Worm (Caenorhabditis elegans) whole organism, young adult: ENCODE data around the gene K03B4.8.
A peak's percentile ranks its signal among the peaks of the same experiment; 100 is the strongest.

Source experiments
- F49E8.2 ChIP-seq: sonication (generic microtip); optimal IDR thresholded peaks from 3 replicates; lab custom pipeline; 2017; ENCODE audit warnings: missing genetic modification characterization, mild to moderate bottlenecking, missing compliant biosample characterization, antibody characterized with exemption, moderate library complexity; ENCODE audit not compliant: insufficient read depth
- dpl-1 ChIP-seq: fragments of 150-350 bp; optimal IDR thresholded peaks from 2 replicates; lab custom pipeline; 2014; ENCODE audit warnings: missing biosample characterization, missing genetic modification reagents, missing genetic modification characterization
- egl-18 ChIP-seq: fragments of 200-800 bp; sonication (Bioruptor generic); IDR thresholded peaks from 2 replicates; pipeline ENCODE4 v1.3.6; 2022; ENCODE audit warnings: missing genetic modification reagents, missing genetic modification characterization, missing compliant biosample characterization
- lin-54 ChIP-seq: fragments of 200-800 bp; sonication (Bioruptor generic); optimal IDR thresholded peaks from 2 replicates; lab custom pipeline; 2018; ENCODE audit warnings: mild to moderate bottlenecking, missing genetic modification characterization, missing compliant biosample characterization
- ztf-6 ChIP-seq: fragments of 200-800 bp; sonication (Bioruptor generic); IDR thresholded peaks from 2 replicates; pipeline ENCODE4 v1.3.6; 2022; ENCODE audit warnings: missing genetic modification reagents, missing genetic modification characterization, missing compliant biosample characterization

DNA sequence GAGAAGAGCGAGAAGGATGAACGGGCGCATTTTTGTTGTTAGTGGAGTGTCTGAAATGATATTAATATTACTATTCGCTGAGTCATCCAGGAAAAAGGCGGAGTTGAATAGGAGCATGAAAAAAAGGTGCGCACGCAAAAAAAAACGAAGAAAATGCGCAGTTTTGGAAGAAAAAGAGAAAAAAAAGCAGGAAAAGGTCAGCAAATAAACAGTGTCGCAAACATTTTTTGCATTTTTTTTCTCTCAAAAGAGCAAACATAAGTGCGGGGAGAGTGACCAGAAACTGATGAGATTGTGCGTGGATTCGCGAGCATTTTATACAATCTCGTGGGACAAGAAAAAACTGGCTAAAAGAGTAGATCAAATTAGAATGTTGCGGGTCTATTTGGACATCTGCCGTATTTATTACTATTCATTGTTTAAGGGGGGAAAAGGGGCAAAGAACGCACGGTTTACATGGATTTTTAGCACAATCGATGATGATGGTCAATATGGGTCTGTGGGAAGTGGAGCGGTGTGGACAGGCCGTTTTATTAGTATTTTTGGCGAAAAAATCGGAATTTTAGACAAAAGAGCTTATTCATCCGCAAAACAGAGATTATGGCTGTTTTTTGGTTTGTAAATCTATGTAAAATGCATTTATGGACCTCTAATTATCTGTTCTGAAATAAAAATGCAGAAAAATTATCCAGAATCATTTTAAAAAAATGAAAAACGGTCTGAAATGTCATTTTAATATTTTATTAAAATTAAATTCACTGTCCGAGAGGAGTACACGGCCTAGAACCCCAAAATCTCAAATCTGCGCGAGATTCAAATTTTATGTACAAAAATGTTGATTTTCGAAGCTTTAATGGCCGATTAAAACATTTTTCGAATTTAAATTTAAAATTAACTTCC lies 18.2 kb upstream of the K03B4.8 start, which contains the start of gene cpg-8:
- TF ChIP-seq F49E8.2 (tag; lab: Kevin White, UChicago) (no peak), egl-18 (GFP tag; lab: Robert Waterston, UW) (no peak), lin-54 (peak; percentile 17), dpl-1 (GFP tag; lab: Kevin White, UChicago) (peak; percentile 17), ztf-6 (GFP tag; lab: Robert Waterston, UW) (no peak)
